Worm (Caenorhabditis elegans) whole organism, L3 larva: Measurements from ENCODE around the gene srz-37.

Experiments used
- R02D3.7 ChIP-seq: fragments of 150-350 bp; optimal IDR thresholded peaks from 2 replicates; lab custom pipeline; 2014; ENCODE audit warnings: missing biosample characterization, missing genetic modification characterization
- ama-1 ChIP-seq: fragments of 150-350 bp; optimal IDR thresholded peaks from 2 replicates; lab custom pipeline; 2018
- ceh-16 ChIP-seq: sonication (generic microtip); optimal IDR thresholded peaks from 2 replicates; lab custom pipeline; 2017; ENCODE audit warnings: missing biosample characterization, missing genetic modification characterization
- elt-1 ChIP-seq: fragments of 150-350 bp; optimal IDR thresholded peaks from 2 replicates; lab custom pipeline; 2014; ENCODE audit warnings: missing biosample characterization, missing genetic modification characterization
- elt-2 ChIP-seq: sonication (generic microtip); optimal IDR thresholded peaks from 2 replicates; lab custom pipeline; 2016; ENCODE audit warnings: missing genetic modification reagents, mild to moderate bottlenecking, missing genetic modification characterization, missing compliant biosample characterization
- fos-1 ChIP-seq: fragments of 150-350 bp; optimal IDR thresholded peaks from 2 replicates; lab custom pipeline; 2014; ENCODE audit warnings: missing biosample characterization, missing genetic modification characterization
- mdl-1 ChIP-seq: fragments of 150-350 bp; optimal IDR thresholded peaks from 2 replicates; lab custom pipeline; 2014; ENCODE audit warnings: missing biosample characterization, missing genetic modification characterization
- nhr-11 ChIP-seq: fragments of 150-350 bp; optimal IDR thresholded peaks from 2 replicates; lab custom pipeline; 2014; ENCODE audit warnings: missing biosample characterization, missing genetic modification characterization
- nhr-76 ChIP-seq: fragments of 150-350 bp; sonication (generic microtip); optimal IDR thresholded peaks from 5 replicates; lab custom pipeline; 2014; ENCODE audit warnings: missing biosample characterization, missing genetic modification characterization
- snpc-4 ChIP-seq: fragments of 150-350 bp; optimal IDR thresholded peaks from 2 replicates; lab custom pipeline; 2014; ENCODE audit warnings: missing biosample characterization, missing genetic modification characterization
- zag-1 ChIP-seq: fragments of 150-350 bp; optimal IDR thresholded peaks from 2 replicates; lab custom pipeline; 2014; ENCODE audit warnings: missing biosample characterization, missing genetic modification characterization

ce11 chrIV:3509477-3510063 is 27.9 kb upstream of the srz-37 start, which contains the start of gene ced-10:
- TF ChIP-seq ama-1 (lab: Kevin White, UChicago) (no peak), elt-1 (tag; lab: Kevin White, UChicago) (no peak), mdl-1 (tag; lab: Kevin White, UChicago) (no peak), elt-2 (no peak), ceh-16 (tag; lab: Kevin White, UChicago) (no peak), snpc-4 (no peak), zag-1 (no peak), R02D3.7 (tag; lab: Kevin White, UChicago) (no peak), nhr-76 (tag; lab: Kevin White, UChicago) (no peak), nhr-11 (tag; lab: Kevin White, UChicago) (no peak), fos-1 (tag; lab: Kevin White, UChicago) (no peak)
